Fruit fly (Drosophila melanogaster) whole organism, embryonic: Measurements from ENCODE around the gene Cubn.

Experiments used
- Bdp1 ChIP-seq: fragments of 200-800 bp; sonication (Bioruptor generic); optimal IDR thresholded peaks from 3 replicates; lab custom pipeline; 2016; ENCODE audit warnings: missing biosample characterization, missing genetic modification characterization
- CG10462 ChIP-seq: fragments of 200-800 bp; sonication (Bioruptor generic); optimal IDR thresholded peaks from 2 replicates; lab custom pipeline; 2016; ENCODE audit warnings: missing biosample characterization, missing genetic modification characterization
- CG10543 ChIP-seq: fragments of 200-800 bp; sonication (Bioruptor generic); optimal IDR thresholded peaks from 3 replicates; lab custom pipeline; 2017; ENCODE audit warnings: missing biosample characterization, mild to moderate bottlenecking, missing genetic modification characterization, moderate library complexity
- CG10959 ChIP-seq: fragments of 200-800 bp; sonication (Bioruptor generic); IDR thresholded peaks from 2 replicates; pipeline ENCODE4 v1.3.6; 2022; ENCODE audit warnings: missing biosample characterization, missing genetic modification characterization
- CG11085 ChIP-seq: fragments of 200-800 bp; sonication (Bioruptor generic); IDR thresholded peaks from 2 replicates; pipeline ENCODE4 v1.3.6; 2022; ENCODE audit warnings: missing biosample characterization, missing genetic modification characterization
- CG13296 ChIP-seq: fragments of 200-800 bp; sonication (Bioruptor generic); optimal IDR thresholded peaks from 3 replicates; lab custom pipeline; 2018; ENCODE audit warnings: missing biosample characterization, mild to moderate bottlenecking, missing genetic modification characterization
- CG13775 ChIP-seq: fragments of 200-800 bp; sonication (Bioruptor generic); optimal IDR thresholded peaks from 3 replicates; lab custom pipeline; 2017; ENCODE audit warnings: missing biosample characterization, mild to moderate bottlenecking, missing genetic modification characterization
- CG1603 ChIP-seq: fragments of 200-800 bp; sonication (Bioruptor generic); optimal IDR thresholded peaks from 2 replicates; lab custom pipeline; 2019; ENCODE audit warnings: missing biosample characterization, mild to moderate bottlenecking, missing genetic modification characterization, moderate library complexity
- CG16815 ChIP-seq: fragments of 200-800 bp; sonication (Bioruptor generic); optimal IDR thresholded peaks from 3 replicates; lab custom pipeline; 2017; ENCODE audit warnings: missing biosample characterization, mild to moderate bottlenecking, missing genetic modification characterization
- CG16863 ChIP-seq: fragments of 200-800 bp; sonication (Bioruptor generic); optimal IDR thresholded peaks from 3 replicates; lab custom pipeline; 2016; ENCODE audit warnings: missing biosample characterization, missing genetic modification characterization
- CG17568 ChIP-seq: fragments of 200-800 bp; sonication (Bioruptor generic); optimal IDR thresholded peaks from 2 replicates; lab custom pipeline; 2018; ENCODE audit warnings: missing biosample characterization, mild to moderate bottlenecking, missing genetic modification characterization, moderate library complexity
- CG17612 ChIP-seq: fragments of 200-800 bp; sonication (Bioruptor generic); IDR thresholded peaks from 2 replicates; pipeline ENCODE4 v1.3.6; 2022; ENCODE audit warnings: missing biosample characterization, missing genetic modification characterization
- CG17912 ChIP-seq: fragments of 200-800 bp; sonication (Bioruptor generic); optimal IDR thresholded peaks from 2 replicates; lab custom pipeline; 2018; ENCODE audit warnings: missing biosample characterization, mild to moderate bottlenecking, missing genetic modification characterization
- CG2116 ChIP-seq: fragments of 200-800 bp; sonication (Bioruptor generic); optimal IDR thresholded peaks from 3 replicates; lab custom pipeline; 2018; ENCODE audit warnings: missing biosample characterization, mild to moderate bottlenecking, missing genetic modification characterization
- CG30431 ChIP-seq: fragments of 200-800 bp; sonication (Bioruptor generic); optimal IDR thresholded peaks from 2 replicates; lab custom pipeline; 2017; ENCODE audit warnings: missing biosample characterization, missing genetic modification characterization
- CG43689 ChIP-seq: fragments of 200-800 bp; sonication (Bioruptor generic); IDR thresholded peaks from 2 replicates; pipeline ENCODE4 v1.3.6; 2022; ENCODE audit warnings: missing biosample characterization, missing genetic modification characterization
- CG4424 ChIP-seq: fragments of 200-800 bp; sonication (Bioruptor generic); optimal IDR thresholded peaks from 3 replicates; lab custom pipeline; 2016; ENCODE audit warnings: missing biosample characterization, missing genetic modification characterization
- CG9797 ChIP-seq: fragments of 200-800 bp; sonication (Bioruptor generic); optimal IDR thresholded peaks from 3 replicates; lab custom pipeline; 2018; ENCODE audit warnings: missing biosample characterization, mild to moderate bottlenecking, missing genetic modification characterization
- CG9932 ChIP-seq: fragments of 200-800 bp; sonication (Bioruptor generic); IDR thresholded peaks from 2 replicates; pipeline ENCODE4 v1.3.6; 2022; ENCODE audit warnings: missing biosample characterization, missing genetic modification characterization
- Doc3 ChIP-seq: fragments of 200-800 bp; sonication (Bioruptor generic); IDR thresholded peaks from 3 replicates; pipeline ENCODE4 v1.3.6; 2022; ENCODE audit warnings: missing biosample characterization, missing genetic modification characterization; ENCODE audit not compliant: partially characterized antibody
- Fer2 ChIP-seq: fragments of 200-800 bp; sonication (Bioruptor generic); optimal IDR thresholded peaks from 2 replicates; lab custom pipeline; 2018; ENCODE audit warnings: missing biosample characterization, mild to moderate bottlenecking, missing genetic modification characterization, moderate library complexity
- Gsc ChIP-seq: fragments of 200-800 bp; sonication (Bioruptor generic); IDR thresholded peaks from 2 replicates; pipeline ENCODE4 v1.3.6; 2022; ENCODE audit warnings: missing biosample characterization, missing genetic modification characterization
- H15 ChIP-seq: fragments of 200-800 bp; sonication (Bioruptor generic); IDR thresholded peaks from 3 replicates; pipeline ENCODE4 v1.3.6; 2022; ENCODE audit warnings: missing biosample characterization, missing genetic modification characterization
- Hand ChIP-seq: fragments of 200-800 bp; sonication (Bioruptor generic); optimal IDR thresholded peaks from 2 replicates; lab custom pipeline; 2017; ENCODE audit warnings: mild to moderate bottlenecking, missing biosample characterization, missing genetic modification reagents, missing genetic modification characterization
- Hr39 ChIP-seq: fragments of >200 bp; optimal IDR thresholded peaks from 2 replicates; lab custom pipeline; 2017
- Kr ChIP-seq: fragments of 200-800 bp; sonication (Bioruptor generic); optimal IDR thresholded peaks from 2 replicates; lab custom pipeline; 2017; ENCODE audit warnings: missing biosample characterization, mild to moderate bottlenecking, missing genetic modification characterization
- Lim3 ChIP-seq: fragments of 200-800 bp; sonication (Bioruptor generic); IDR thresholded peaks from 2 replicates; pipeline ENCODE4 v1.3.6; 2022; ENCODE audit warnings: missing biosample characterization, missing genetic modification characterization
- NC2β ChIP-seq: fragments of 200-800 bp; sonication (Bioruptor generic); optimal IDR thresholded peaks from 2 replicates; lab custom pipeline; 2016; ENCODE audit warnings: missing biosample characterization, missing genetic modification characterization
- NFAT ChIP-seq: fragments of 200-800 bp; sonication (Bioruptor generic); IDR thresholded peaks from 2 replicates; pipeline ENCODE4 v1.3.6; 2022; ENCODE audit warnings: missing biosample characterization, missing genetic modification characterization
- Sry-β ChIP-seq: fragments of 200-800 bp; sonication (Bioruptor generic); optimal IDR thresholded peaks from 2 replicates; lab custom pipeline; 2018; ENCODE audit warnings: missing biosample characterization, mild to moderate bottlenecking, missing genetic modification characterization, moderate library complexity
- YL-1 ChIP-seq: fragments of 200-800 bp; sonication (Bioruptor generic); optimal IDR thresholded peaks from 3 replicates; lab custom pipeline; 2017; ENCODE audit warnings: missing biosample characterization, mild to moderate bottlenecking, missing genetic modification characterization
- aop ChIP-seq: fragments of 200-800 bp; sonication (Bioruptor generic); IDR thresholded peaks from 2 replicates; pipeline ENCODE4 v1.3.6; 2022; ENCODE audit warnings: missing biosample characterization, missing genetic modification characterization
- bcd ChIP-seq: fragments of 200-800 bp; sonication (Bioruptor generic); optimal IDR thresholded peaks from 2 replicates; lab custom pipeline; 2017; ENCODE audit warnings: missing biosample characterization, mild to moderate bottlenecking, missing genetic modification characterization
- br ChIP-seq: fragments of >200 bp; optimal IDR thresholded peaks from 2 replicates; lab custom pipeline; 2017
- btn ChIP-seq: fragments of 200-800 bp; sonication (Bioruptor generic); optimal IDR thresholded peaks from 2 replicates; lab custom pipeline; 2016; ENCODE audit warnings: missing biosample characterization, missing genetic modification characterization
- chinmo ChIP-seq: fragments of 200-800 bp; sonication (Bioruptor generic); IDR thresholded peaks from 4 replicates; pipeline ENCODE4 v1.3.6; 2022; ENCODE audit warnings: missing biosample characterization, missing genetic modification characterization; ENCODE audit not compliant: partially characterized antibody
- chm ChIP-seq: fragments of 200-800 bp; sonication (Bioruptor generic); IDR thresholded peaks from 2 replicates; pipeline ENCODE4 v1.3.6; 2022; ENCODE audit warnings: missing biosample characterization, missing genetic modification characterization
- dimm ChIP-seq: fragments of 200-800 bp; sonication (Bioruptor generic); IDR thresholded peaks from 2 replicates; pipeline ENCODE4 v1.3.6; 2022; ENCODE audit warnings: missing biosample characterization, missing genetic modification characterization
- dpn ChIP-seq, 2 experiments: fragments of 200-800 bp; sonication (Bioruptor generic); optimal IDR thresholded peaks; 3 replicates each; lab custom pipeline; 2016; ENCODE audit warnings: missing biosample characterization in 2 of 2, missing genetic modification characterization in 2 of 2
- gcm2 ChIP-seq: fragments of 200-800 bp; sonication (Bioruptor generic); optimal IDR thresholded peaks from 2 replicates; lab custom pipeline; 2016; ENCODE audit warnings: missing biosample characterization, missing genetic modification characterization
- gfzf ChIP-seq: fragments of 200-800 bp; sonication (Bioruptor generic); optimal IDR thresholded peaks from 2 replicates; lab custom pipeline; 2016; ENCODE audit warnings: missing biosample characterization, mild to moderate bottlenecking, missing genetic modification characterization, moderate library complexity
- jumu ChIP-seq: fragments of 200-800 bp; sonication (Bioruptor generic); optimal IDR thresholded peaks from 3 replicates; lab custom pipeline; 2016; ENCODE audit warnings: missing biosample characterization, missing genetic modification characterization
- luna ChIP-seq: fragments of 200-800 bp; sonication (Bioruptor generic); optimal IDR thresholded peaks from 2 replicates; lab custom pipeline; 2016; ENCODE audit warnings: missing biosample characterization, missing genetic modification characterization
- nerfin-2 ChIP-seq: fragments of 200-800 bp; sonication (Bioruptor generic); IDR thresholded peaks from 2 replicates; pipeline ENCODE4 v1.3.6; 2022; ENCODE audit warnings: missing biosample characterization, missing genetic modification characterization; ENCODE audit not compliant: partially characterized antibody
- pan ChIP-seq, 4 experiments: fragments of >200 bp in 3 of 4; fragments of 200-800 bp in 1 of 4; sonication (Bioruptor generic) in 1 of 4; optimal IDR thresholded peaks in 3 of 4; IDR thresholded peaks in 1 of 4; 2 replicates each; pipeline versions ENCODE4 v1.3.6 to Lab custom; 2017 to 2022; ENCODE audit warnings: missing biosample characterization in 2 of 4, missing genetic modification characterization in 2 of 4, mixed read lengths in 1 of 4
- pnt ChIP-seq: fragments of 200-800 bp; sonication (Bioruptor generic); optimal IDR thresholded peaks from 3 replicates; lab custom pipeline; 2016; ENCODE audit warnings: missing biosample characterization, missing genetic modification characterization
- repo ChIP-seq: fragments of 200-800 bp; sonication (Bioruptor generic); optimal IDR thresholded peaks from 2 replicates; lab custom pipeline; 2016; ENCODE audit warnings: missing biosample characterization, missing genetic modification characterization
- tap ChIP-seq: fragments of 200-800 bp; optimal IDR thresholded peaks from 3 replicates; lab custom pipeline; 2019; ENCODE audit warnings: missing biosample characterization, mild to moderate bottlenecking, missing genetic modification characterization, moderate library complexity
- z ChIP-seq: fragments of 200-800 bp; sonication (Bioruptor generic); IDR thresholded peaks from 3 replicates; pipeline ENCODE4 v1.3.6; 2022; ENCODE audit warnings: missing biosample characterization, missing genetic modification characterization
- zen ChIP-seq: fragments of 200-800 bp; sonication (Bioruptor generic); optimal IDR thresholded peaks from 3 replicates; lab custom pipeline; 2018; ENCODE audit warnings: missing biosample characterization, mild to moderate bottlenecking, missing genetic modification characterization, moderate library complexity

Cubn gene

DNA sequence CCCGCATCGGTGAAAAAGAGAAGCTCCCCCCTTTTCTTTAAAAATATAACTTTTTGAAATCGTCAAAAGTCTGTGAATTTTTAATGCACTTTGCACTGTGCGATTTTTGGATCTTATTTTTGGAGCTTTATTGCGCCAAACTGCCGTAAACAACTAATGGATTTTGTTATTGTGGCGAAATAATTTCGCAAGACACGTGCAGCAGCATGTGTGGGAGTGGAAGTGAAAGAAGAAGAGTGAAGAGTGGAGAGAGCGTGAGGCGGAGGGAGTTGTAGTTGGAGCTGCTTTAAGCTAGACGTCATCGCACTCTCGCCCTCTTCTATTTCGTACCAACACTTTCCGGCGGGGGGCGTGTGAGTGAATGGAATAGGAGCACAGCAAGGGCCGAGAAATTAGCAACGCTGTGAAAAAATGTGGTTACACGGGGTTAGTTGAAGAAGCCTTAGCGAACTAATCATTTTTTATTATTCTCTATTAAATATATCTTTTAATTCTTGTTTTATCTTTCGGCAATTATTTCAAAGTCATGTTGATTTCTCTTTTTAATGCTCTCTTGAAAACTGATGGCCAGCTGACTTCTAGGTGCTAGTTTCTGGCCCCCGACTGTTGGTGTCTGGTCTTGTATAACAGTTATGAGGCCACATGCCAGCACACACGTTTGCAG is 12.5 kb upstream of the Cubn start (continued):
- no peak for TF ChIP-seq gfzf (GFP tag; lab: Kevin White, UChicago)
- no peak for TF ChIP-seq chinmo (GFP tag; lab: Robert Waterston, UW)
- peak; percentile 79 for TF ChIP-seq CG10462 (GFP tag; lab: Kevin White, UChicago)
- TF ChIP-seq Bdp1 (GFP tag; lab: Kevin White, UChicago): peak; percentile 59
- peak; percentile 64; the same call in 1 of the 3 replicates for TF ChIP-seq z (GFP tag; lab: Robert Waterston, UW)
- TF ChIP-seq CG10543 (GFP tag; lab: Kevin White, UChicago): peak; percentile 96
- TF ChIP-seq jumu (GFP tag; lab: Kevin White, UChicago): peak; percentile 63
- peak; percentile 54 for TF ChIP-seq NC2β (GFP tag; lab: Kevin White, UChicago)
- no peak for TF ChIP-seq pan (optimal IDR thresholded peaks at IDR 0.05; lab: Kevin White, UChicago)
- peak in 1 of 2 experiments; percentile 93 for TF ChIP-seq pan (GFP tag; optimal IDR thresholded peaks at IDR 0.05 in 1 of 2, IDR thresholded peaks at IDR 0.05 in 1 of 2)
- TF ChIP-seq dpn (GFP tag; optimal IDR thresholded peaks at IDR 0.05; lab: Kevin White, UChicago): peak; percentile 60 to 91
- peak; percentile 61 for TF ChIP-seq pnt
- TF ChIP-seq Hr39 (lab: Kevin White, UChicago): no peak
- TF ChIP-seq Hand (GFP tag; lab: Kevin White, UChicago): peak; percentile 96
- peak; percentile 78 for TF ChIP-seq Lim3
- TF ChIP-seq dimm (GFP tag; lab: Robert Waterston, UW): peak; percentile 63; the same call in 1 of the 2 replicates
- TF ChIP-seq CG17568 (GFP tag; lab: Kevin White, UChicago): peak; percentile 87
- TF ChIP-seq aop (GFP tag; lab: Robert Waterston, UW): peak; percentile 51; the same call in 1 of the 2 replicates
- TF ChIP-seq gcm2 (GFP tag; lab: Kevin White, UChicago): peak; percentile 67
- no peak for TF ChIP-seq Doc3 (GFP tag; lab: Robert Waterston, UW)
- TF ChIP-seq zen (tag; lab: Kevin White, UChicago): peak; percentile 75
- TF ChIP-seq chm (GFP tag; lab: Robert Waterston, UW): peak; percentile 93
- peak; percentile 85 for TF ChIP-seq CG30431 (GFP tag; lab: Kevin White, UChicago)
- TF ChIP-seq bcd: peak; percentile 95
- peak; percentile 83 for TF ChIP-seq CG1603 (tag; lab: Kevin White, UChicago)
- TF ChIP-seq CG10959 (GFP tag; lab: Robert Waterston, UW): peak; percentile 73
- peak; percentile 92 for TF ChIP-seq CG9932
- TF ChIP-seq CG16863 (GFP tag; lab: Kevin White, UChicago): peak; percentile 65
- TF ChIP-seq CG13296 (GFP tag; lab: Kevin White, UChicago): peak; percentile 96
- peak; percentile 80; the same call in 1 of the 2 replicates for TF ChIP-seq NFAT (GFP tag; lab: Robert Waterston, UW)
- TF ChIP-seq tap: peak; percentile 94
- peak; percentile 91 for TF ChIP-seq CG16815
- TF ChIP-seq CG2116 (GFP tag; lab: Kevin White, UChicago): peak; percentile 62
- no peak for TF ChIP-seq br (lab: Kevin White, UChicago)
- TF ChIP-seq CG9797 (GFP tag; lab: Kevin White, UChicago): peak; percentile 38
- no peak for TF ChIP-seq Kr (GFP tag; lab: Kevin White, UChicago)
- peak; percentile 81 for TF ChIP-seq CG11085 (GFP tag; lab: Robert Waterston, UW)
- peak; percentile 78 for TF ChIP-seq YL-1 (GFP tag; lab: Kevin White, UChicago)
- peak; percentile 92 for TF ChIP-seq CG13775 (GFP tag; lab: Kevin White, UChicago)
- TF ChIP-seq CG43689 (GFP tag; lab: Robert Waterston, UW): peak; percentile 85
- TF ChIP-seq repo: no peak
- peak; percentile 80 for TF ChIP-seq CG17912 (GFP tag; lab: Kevin White, UChicago)
- peak; percentile 88 for TF ChIP-seq H15 (GFP tag; lab: Robert Waterston, UW)
- TF ChIP-seq CG17612 (GFP tag; lab: Robert Waterston, UW): peak; percentile 80
- TF ChIP-seq luna (GFP tag; lab: Kevin White, UChicago): no peak
- peak; percentile 89 for TF ChIP-seq CG4424 (GFP tag; lab: Kevin White, UChicago)
- no peak for TF ChIP-seq nerfin-2 (GFP tag; lab: Robert Waterston, UW)
- no peak for TF ChIP-seq btn (GFP tag; lab: Kevin White, UChicago)
- peak; percentile 31 for TF ChIP-seq Sry-β (GFP tag; lab: Kevin White, UChicago)
- peak; percentile 85 for TF ChIP-seq Fer2 (tag; lab: Kevin White, UChicago)
- TF ChIP-seq Gsc (GFP tag; lab: Robert Waterston, UW): peak; percentile 65
